Worm (Caenorhabditis elegans) whole organism, young adult: ENCODE measurements around the gene K08B12.3.

Source experiments
- B0261.1 ChIP-seq: sonication (generic microtip); optimal IDR thresholded peaks from 2 replicates; lab custom pipeline; 2016; ENCODE audit warnings: mild to moderate bottlenecking, missing genetic modification characterization, moderate library complexity, missing compliant biosample characterization
- C17E4.6 ChIP-seq: fragments of 200-800 bp; sonication (Bioruptor generic); IDR thresholded peaks from 2 replicates; pipeline ENCODE4 v1.3.6; 2022; ENCODE audit warnings: missing genetic modification reagents, missing genetic modification characterization, missing compliant biosample characterization
- D2030.7 ChIP-seq: fragments of 200-800 bp; sonication (Bioruptor generic); IDR thresholded peaks from 2 replicates; pipeline ENCODE4 v1.3.6; 2022; ENCODE audit warnings: missing genetic modification reagents, missing genetic modification characterization, missing compliant biosample characterization
- F22D6.2 ChIP-seq: sonication (generic microtip); optimal IDR thresholded peaks from 2 replicates; lab custom pipeline; 2016; ENCODE audit warnings: mild to moderate bottlenecking, missing genetic modification characterization, missing compliant biosample characterization
- F49E8.2 ChIP-seq: sonication (generic microtip); optimal IDR thresholded peaks from 3 replicates; lab custom pipeline; 2017; ENCODE audit warnings: missing genetic modification characterization, mild to moderate bottlenecking, missing compliant biosample characterization, antibody characterized with exemption, moderate library complexity; ENCODE audit not compliant: insufficient read depth
- F52B5.7 ChIP-seq: sonication (generic microtip); optimal IDR thresholded peaks from 2 replicates; lab custom pipeline; 2016; ENCODE audit warnings: mild to moderate bottlenecking, missing genetic modification characterization, missing compliant biosample characterization
- F57C9.4 ChIP-seq: sonication (generic microtip); optimal IDR thresholded peaks from 2 replicates; lab custom pipeline; 2017; ENCODE audit warnings: mild to moderate bottlenecking, missing genetic modification characterization, missing compliant biosample characterization
- K11D2.4 ChIP-seq: fragments of 200-800 bp; sonication (Bioruptor generic); IDR thresholded peaks from 2 replicates; pipeline ENCODE4 v1.3.6; 2022; ENCODE audit warnings: missing genetic modification reagents, missing genetic modification characterization, missing compliant biosample characterization
- K12H6.12 ChIP-seq: fragments of 200-800 bp; sonication (Bioruptor generic); optimal IDR thresholded peaks from 2 replicates; lab custom pipeline; 2018; ENCODE audit warnings: mild to moderate bottlenecking, missing genetic modification characterization, missing compliant biosample characterization
- T07F8.4 ChIP-seq: sonication (generic microtip); optimal IDR thresholded peaks from 2 replicates; lab custom pipeline; 2016; ENCODE audit warnings: mild to moderate bottlenecking, missing genetic modification characterization, moderate library complexity, missing compliant biosample characterization
- T26A5.8 ChIP-seq: sonication (generic microtip); optimal IDR thresholded peaks from 2 replicates; lab custom pipeline; 2016; ENCODE audit warnings: missing genetic modification characterization, missing compliant biosample characterization
- Y67H2A.10 ChIP-seq: fragments of 200-800 bp; sonication (Bioruptor generic); conservative IDR thresholded peaks from 2 replicates; pipeline ENCODE4 v1.3.6; 2022; ENCODE audit warnings: missing genetic modification reagents, missing genetic modification characterization, missing compliant biosample characterization
- Y79H2A.3 ChIP-seq: fragments of 200-800 bp; sonication (Bioruptor generic); conservative IDR thresholded peaks from 2 replicates; pipeline ENCODE4 v1.3.6; 2022; ENCODE audit warnings: missing genetic modification reagents, missing genetic modification characterization, missing compliant biosample characterization
- Y95B8A.8 ChIP-seq: fragments of 200-800 bp; sonication (Bioruptor generic); IDR thresholded peaks from 2 replicates; pipeline ENCODE4 v1.3.6; 2022; ENCODE audit warnings: missing genetic modification reagents, missing genetic modification characterization, missing compliant biosample characterization
- ZK185.1 ChIP-seq: sonication (generic microtip); optimal IDR thresholded peaks from 2 replicates; lab custom pipeline; 2016; ENCODE audit warnings: mild to moderate bottlenecking, missing genetic modification characterization, missing compliant biosample characterization; ENCODE audit not compliant: poor library complexity, severe bottlenecking
- akir-1 ChIP-seq: fragments of 200-800 bp; sonication (Bioruptor generic); optimal IDR thresholded peaks from 2 replicates; lab custom pipeline; 2018; ENCODE audit warnings: mild to moderate bottlenecking, missing genetic modification characterization, moderate library complexity, missing compliant biosample characterization
- aptf-2 ChIP-seq: fragments of 200-800 bp; sonication (Bioruptor generic); conservative IDR thresholded peaks from 2 replicates; pipeline ENCODE4 v1.3.6; 2022; ENCODE audit warnings: missing genetic modification reagents, missing genetic modification characterization, missing compliant biosample characterization
- aptf-3 ChIP-seq: fragments of 200-800 bp; sonication (Bioruptor generic); IDR thresholded peaks from 2 replicates; pipeline ENCODE4 v1.3.6; 2022; ENCODE audit warnings: missing genetic modification characterization, missing compliant biosample characterization
- attf-3 ChIP-seq: fragments of 200-800 bp; sonication (Bioruptor generic); conservative IDR thresholded peaks from 2 replicates; pipeline ENCODE4 v1.3.6; 2022; ENCODE audit warnings: missing genetic modification reagents, missing genetic modification characterization, missing compliant biosample characterization
- cebp-1 ChIP-seq, 2 experiments: fragments of 200-800 bp in 1 of 2; sonication (Bioruptor generic) in 1 of 2; sonication (generic microtip) in 1 of 2; IDR thresholded peaks in 1 of 2; optimal IDR thresholded peaks in 1 of 2; 2 replicates each; pipeline versions ENCODE4 v1.3.6 to Lab custom; 2017 to 2022; ENCODE audit warnings: missing compliant biosample characterization in 2 of 2, missing genetic modification characterization in 2 of 2, mild to moderate bottlenecking in 1 of 2, missing genetic modification reagents in 1 of 2, moderate library complexity in 1 of 2
- cebp-2 ChIP-seq: fragments of 200-800 bp; sonication (Bioruptor generic); IDR thresholded peaks from 2 replicates; pipeline ENCODE4 v1.3.6; 2022; ENCODE audit warnings: missing genetic modification characterization, missing compliant biosample characterization
- ceh-27 ChIP-seq: fragments of 200-800 bp; sonication (Bioruptor generic); optimal IDR thresholded peaks from 2 replicates; lab custom pipeline; 2018; ENCODE audit warnings: mild to moderate bottlenecking, missing genetic modification characterization, moderate library complexity, missing compliant biosample characterization
- ceh-58 ChIP-seq: fragments of 200-800 bp; sonication (Bioruptor generic); IDR thresholded peaks from 2 replicates; pipeline ENCODE4 v1.3.6; 2022; ENCODE audit warnings: missing genetic modification characterization, missing compliant biosample characterization
- dpff-1 ChIP-seq: sonication (generic microtip); optimal IDR thresholded peaks from 2 replicates; lab custom pipeline; 2017; ENCODE audit warnings: mild to moderate bottlenecking, missing genetic modification characterization, missing compliant biosample characterization
- efl-1 ChIP-seq: fragments of 150-350 bp; optimal IDR thresholded peaks from 2 replicates; lab custom pipeline; 2014; ENCODE audit warnings: missing biosample characterization, missing genetic modification reagents, missing genetic modification characterization
- egrh-3 ChIP-seq: fragments of 200-800 bp; sonication (Bioruptor generic); IDR thresholded peaks from 2 replicates; pipeline ENCODE4 v1.3.6; 2022; ENCODE audit warnings: missing genetic modification reagents, missing genetic modification characterization, missing compliant biosample characterization
- him-1 ChIP-seq: sonication (generic microtip); optimal IDR thresholded peaks from 2 replicates; lab custom pipeline; 2016; ENCODE audit warnings: missing genotype, missing genetic modification reagents, missing genetic modification characterization, missing compliant biosample characterization
- hmg-20 ChIP-seq: fragments of 200-800 bp; sonication (Bioruptor generic); IDR thresholded peaks from 2 replicates; pipeline ENCODE4 v1.3.6; 2022; ENCODE audit warnings: missing genetic modification reagents, missing genetic modification characterization, missing compliant biosample characterization
- hrde-1 ChIP-seq: sonication (generic microtip); optimal IDR thresholded peaks from 2 replicates; lab custom pipeline; 2016; ENCODE audit warnings: missing genetic modification characterization, mild to moderate bottlenecking, missing compliant biosample characterization, moderate library complexity, missing genotype, missing genetic modification reagents, borderline replicate concordance
- let-526 ChIP-seq: fragments of 200-800 bp; sonication (Bioruptor generic); IDR thresholded peaks from 2 replicates; pipeline ENCODE4 v1.3.6; 2022; ENCODE audit warnings: missing genetic modification reagents, missing genetic modification characterization, missing compliant biosample characterization
- lin-26 ChIP-seq: fragments of 200-800 bp; sonication (Bioruptor generic); IDR thresholded peaks from 2 replicates; pipeline ENCODE4 v1.3.6; 2022; ENCODE audit warnings: missing genetic modification reagents, missing genetic modification characterization, missing compliant biosample characterization
- madf-6 ChIP-seq: fragments of 200-800 bp; sonication (Bioruptor generic); IDR thresholded peaks from 2 replicates; pipeline ENCODE4 v1.3.6; 2022; ENCODE audit warnings: missing genetic modification reagents, missing genetic modification characterization, missing compliant biosample characterization
- mcd-1 ChIP-seq: fragments of 200-800 bp; sonication (Bioruptor generic); IDR thresholded peaks from 2 replicates; pipeline ENCODE4 v1.3.6; 2022; ENCODE audit warnings: missing genetic modification reagents, missing genetic modification characterization, missing compliant biosample characterization
- nhr-120 ChIP-seq: fragments of 200-800 bp; sonication (Bioruptor generic); IDR thresholded peaks from 2 replicates; pipeline ENCODE4 v1.3.6; 2022; ENCODE audit warnings: missing genetic modification characterization, missing compliant biosample characterization
- nhr-179 ChIP-seq: sonication (generic microtip); optimal IDR thresholded peaks from 2 replicates; lab custom pipeline; 2016; ENCODE audit warnings: mild to moderate bottlenecking, missing genetic modification characterization, missing compliant biosample characterization
- nhr-90 ChIP-seq: sonication (generic microtip); optimal IDR thresholded peaks from 2 replicates; lab custom pipeline; 2016; ENCODE audit warnings: missing genotype, mild to moderate bottlenecking, missing genetic modification characterization, missing compliant biosample characterization
- snpc-1.1 ChIP-seq: sonication (generic microtip); optimal IDR thresholded peaks from 2 replicates; lab custom pipeline; 2017; ENCODE audit warnings: missing genetic modification characterization, mild to moderate bottlenecking, missing compliant biosample characterization, antibody characterized with exemption, moderate library complexity, missing genotype, missing genetic modification reagents; ENCODE audit not compliant: insufficient read depth
- somi-1 ChIP-seq: fragments of 200-800 bp; sonication (Bioruptor generic); optimal IDR thresholded peaks from 2 replicates; lab custom pipeline; 2018; ENCODE audit warnings: mild to moderate bottlenecking, missing genetic modification characterization, missing compliant biosample characterization
- tlf-1 ChIP-seq: fragments of 200-800 bp; sonication (Bioruptor generic); optimal IDR thresholded peaks from 2 replicates; lab custom pipeline; 2018; ENCODE audit warnings: mild to moderate bottlenecking, missing genetic modification characterization, missing compliant biosample characterization
- unc-62 ChIP-seq: fragments of 150-350 bp; optimal IDR thresholded peaks from 2 replicates; lab custom pipeline; 2014; ENCODE audit warnings: missing biosample characterization, missing genetic modification reagents, missing genetic modification characterization
- xnd-1 ChIP-seq: sonication (generic microtip); optimal IDR thresholded peaks from 2 replicates; lab custom pipeline; 2016; ENCODE audit warnings: missing genotype, missing genetic modification reagents, missing genetic modification characterization, missing compliant biosample characterization
- zfh-2 ChIP-seq: fragments of 200-800 bp; sonication (Bioruptor generic); conservative IDR thresholded peaks from 2 replicates; pipeline ENCODE4 v1.3.6; 2022; ENCODE audit warnings: missing genetic modification reagents, missing genetic modification characterization, missing compliant biosample characterization
- zim-3 ChIP-seq: sonication (generic microtip); optimal IDR thresholded peaks from 2 replicates; lab custom pipeline; 2017; ENCODE audit warnings: mild to moderate bottlenecking, missing genetic modification characterization, moderate library complexity, missing compliant biosample characterization
- ztf-18 ChIP-seq: sonication (generic microtip); optimal IDR thresholded peaks from 2 replicates; lab custom pipeline; 2016; ENCODE audit warnings: missing genotype, mild to moderate bottlenecking, missing genetic modification characterization, missing compliant biosample characterization
- ztf-22 ChIP-seq: fragments of 200-800 bp; sonication (Bioruptor generic); optimal IDR thresholded peaks from 2 replicates; lab custom pipeline; 2018; ENCODE audit warnings: mild to moderate bottlenecking, missing genetic modification characterization, moderate library complexity, missing compliant biosample characterization
- ztf-25 ChIP-seq: fragments of 200-800 bp; sonication (Bioruptor generic); IDR thresholded peaks from 2 replicates; pipeline ENCODE4 v1.3.6; 2022; ENCODE audit warnings: missing genetic modification reagents, missing genetic modification characterization, missing compliant biosample characterization
- ztf-26 ChIP-seq: sonication (generic microtip); optimal IDR thresholded peaks from 2 replicates; lab custom pipeline; 2017; ENCODE audit warnings: missing genetic modification characterization, missing compliant biosample characterization
- ztf-28 ChIP-seq: fragments of 200-800 bp; sonication (Bioruptor generic); IDR thresholded peaks from 2 replicates; pipeline ENCODE4 v1.3.6; 2022; ENCODE audit warnings: missing genetic modification reagents, missing genetic modification characterization, missing compliant biosample characterization
- ztf-3 ChIP-seq: fragments of 200-800 bp; sonication (Bioruptor generic); optimal IDR thresholded peaks from 2 replicates; lab custom pipeline; 2018; ENCODE audit warnings: mild to moderate bottlenecking, missing genetic modification characterization, missing compliant biosample characterization

Gene K08B12.3

DNA sequence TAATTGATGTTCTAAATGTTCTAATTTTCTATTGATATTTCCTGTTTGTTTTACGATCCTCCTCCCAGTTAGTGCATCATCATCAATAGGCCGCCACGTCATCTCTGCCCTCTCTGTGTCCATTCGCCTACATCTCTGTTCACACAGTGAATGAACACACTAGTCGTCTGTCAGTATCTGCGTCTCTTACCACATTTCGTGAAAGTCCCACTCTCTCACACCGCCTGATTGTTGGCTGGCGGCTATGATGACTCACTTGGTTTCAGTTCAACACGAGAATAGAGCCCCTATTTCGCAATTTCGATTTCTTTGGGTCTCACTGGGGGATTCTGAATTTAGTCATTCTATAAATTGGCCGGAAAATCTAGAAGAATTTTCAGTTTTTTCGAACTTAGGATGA, 21.1 kb upstream of the K08B12.3 start:
- TF ChIP-seq hmg-20 (GFP tag; lab: Robert Waterston, UW): no peak
- TF ChIP-seq aptf-2 (GFP tag; lab: Robert Waterston, UW): no peak
- TF ChIP-seq F22D6.2 (tag; lab: Kevin White, UChicago): no peak
- TF ChIP-seq B0261.1 (tag; lab: Kevin White, UChicago): no peak
- TF ChIP-seq ceh-27: peak; percentile 21
- peak; percentile 38 for TF ChIP-seq K12H6.12 (tag; lab: Kevin White, UChicago)
- TF ChIP-seq ztf-3 (GFP tag; lab: Kevin White, UChicago): no peak
- TF ChIP-seq mcd-1: peak; percentile 30; the same call in 1 of the 2 replicates
- TF ChIP-seq zfh-2 (GFP tag; lab: Robert Waterston, UW): peak; percentile 79
- no peak for TF ChIP-seq ztf-22 (GFP tag; lab: Kevin White, UChicago)
- TF ChIP-seq C17E4.6 (GFP tag; lab: Robert Waterston, UW): no peak
- TF ChIP-seq somi-1: no peak
- no peak for TF ChIP-seq F52B5.7 (tag; lab: Kevin White, UChicago)
- TF ChIP-seq zim-3 (tag; lab: Kevin White, UChicago): no peak
- TF ChIP-seq hrde-1 (tag; lab: Kevin White, UChicago): no peak
- TF ChIP-seq let-526: no peak; the same call in 1 of the 2 replicates
- TF ChIP-seq T07F8.4 (tag; lab: Kevin White, UChicago): no peak
- no peak for TF ChIP-seq madf-6 (GFP tag; lab: Robert Waterston, UW)
- no peak for TF ChIP-seq egrh-3 (GFP tag; lab: Robert Waterston, UW)
- TF ChIP-seq aptf-3: no peak
- no peak for TF ChIP-seq ZK185.1 (tag; lab: Kevin White, UChicago)
- no peak for TF ChIP-seq efl-1 (GFP tag; lab: Kevin White, UChicago)
- TF ChIP-seq tlf-1 (GFP tag; lab: Kevin White, UChicago): no peak
- no peak for TF ChIP-seq ztf-18 (tag; lab: Kevin White, UChicago)
- no peak for TF ChIP-seq T26A5.8 (tag; lab: Kevin White, UChicago)
- TF ChIP-seq cebp-1 (GFP tag; IDR thresholded peaks at IDR 0.05; lab: Robert Waterston, UW): peak; percentile 96
- TF ChIP-seq cebp-1 (tag; optimal IDR thresholded peaks at IDR 0.05; lab: Kevin White, UChicago): peak; percentile 99
- no peak for TF ChIP-seq snpc-1.1 (tag; lab: Kevin White, UChicago)
- TF ChIP-seq dpff-1: no peak
- no peak for TF ChIP-seq F57C9.4
- no peak for TF ChIP-seq nhr-120
- TF ChIP-seq ceh-58 (GFP tag; lab: Robert Waterston, UW): no peak
- no peak for TF ChIP-seq him-1
- no peak for TF ChIP-seq nhr-179 (tag; lab: Kevin White, UChicago)
- TF ChIP-seq ztf-28 (GFP tag; lab: Robert Waterston, UW): no peak
- TF ChIP-seq Y67H2A.10 (GFP tag; lab: Robert Waterston, UW): no peak
- no peak for TF ChIP-seq D2030.7 (GFP tag; lab: Robert Waterston, UW)
- TF ChIP-seq unc-62 (GFP tag; lab: Kevin White, UChicago): peak; percentile 8
- no peak for TF ChIP-seq Y95B8A.8 (GFP tag; lab: Robert Waterston, UW)
- TF ChIP-seq ztf-26: no peak
- TF ChIP-seq cebp-2 (GFP tag; lab: Robert Waterston, UW): no peak
- TF ChIP-seq ztf-25 (GFP tag; lab: Robert Waterston, UW): no peak
- TF ChIP-seq lin-26 (GFP tag; lab: Robert Waterston, UW): peak; percentile 53; the same call in 1 of the 2 replicates
- no peak for TF ChIP-seq Y79H2A.3 (GFP tag; lab: Robert Waterston, UW)
- 0 out of 2 replicates have a peak, but pooled peaks have one; percentile 31 for TF ChIP-seq K11D2.4 (GFP tag; lab: Robert Waterston, UW)
- no peak for TF ChIP-seq F49E8.2 (tag; lab: Kevin White, UChicago)
- TF ChIP-seq akir-1 (GFP tag; lab: Kevin White, UChicago): no peak
- TF ChIP-seq xnd-1 (tag; lab: Kevin White, UChicago): no peak
- no peak for TF ChIP-seq nhr-90
- TF ChIP-seq attf-3: no peak
